Fruit fly (Drosophila melanogaster): ENCODE measurements around the gene Ocrl.

Gene Ocrl

dm6 chrX:1965979-1966778, 43.4 kb downstream of the Ocrl start (continued):
- peak; percentile 56 for TF ChIP-seq CG32006 (GFP tag; optimal IDR thresholded peaks at IDR 0.05)
- TF ChIP-seq acj6 (GFP tag; optimal IDR thresholded peaks at IDR 0.05) = no peak
- TF ChIP-seq CG3919 (GFP tag; optimal IDR thresholded peaks at IDR 0.05) = no peak
- no peak for TF ChIP-seq esn (GFP tag; optimal IDR thresholded peaks at IDR 0.05)
- TF ChIP-seq CG11762 (GFP tag; optimal IDR thresholded peaks at IDR 0.05; ENCODE audit: insufficient read depth) = no peak
- no peak for TF ChIP-seq achi (GFP tag; optimal IDR thresholded peaks at IDR 0.05)
- no peak for TF ChIP-seq fkh (GFP tag; optimal IDR thresholded peaks at IDR 0.05)
- no peak for TF ChIP-seq Sox102F (GFP tag; optimal IDR thresholded peaks at IDR 0.05)
- TF ChIP-seq Ets96B (tag; optimal IDR thresholded peaks at IDR 0.05) = peak; percentile 11
- TF ChIP-seq CG1621 (tag; optimal IDR thresholded peaks at IDR 0.05) = no peak
- peak; percentile 19 for TF ChIP-seq CG16779 (tag; optimal IDR thresholded peaks at IDR 0.05)
- TF ChIP-seq CG8119 (GFP tag; IDR thresholded peaks at IDR 0.05) = peak; percentile 72
- peak; percentile 72 for TF ChIP-seq CG6163 (GFP tag; IDR thresholded peaks at IDR 0.05)
- TF ChIP-seq Met (GFP tag; optimal IDR thresholded peaks at IDR 0.05) = no peak
- peak; percentile 20 for TF ChIP-seq Blimp-1 (GFP tag; optimal IDR thresholded peaks at IDR 0.05)
- TF ChIP-seq OdsH (GFP tag; optimal IDR thresholded peaks at IDR 0.05) = peak; percentile 6
- no peak for TF ChIP-seq CG6792 (GFP tag; optimal IDR thresholded peaks at IDR 0.05)
- TF ChIP-seq CG34406 (GFP tag; optimal IDR thresholded peaks at IDR 0.05) = no peak
- no peak for TF ChIP-seq Eip93F (GFP tag; optimal IDR thresholded peaks at IDR 0.05)
- TF ChIP-seq Sox14 (GFP tag; optimal IDR thresholded peaks at IDR 0.05) = peak; percentile 41
- TF ChIP-seq topi (GFP tag; optimal IDR thresholded peaks at IDR 0.05) = no peak
- no peak for TF ChIP-seq CG3032 (tag; optimal IDR thresholded peaks at IDR 0.05)
- TF ChIP-seq dac (GFP tag; optimal IDR thresholded peaks at IDR 0.05) = peak; percentile 23
- TF ChIP-seq Lpt (GFP tag; optimal IDR thresholded peaks at IDR 0.05) = peak; percentile 64
- TF ChIP-seq Hr38 (GFP tag; optimal IDR thresholded peaks at IDR 0.05) = no peak
- TF ChIP-seq lz (GFP tag; optimal IDR thresholded peaks at IDR 0.05) = no peak
- no peak for TF ChIP-seq cyc (GFP tag; optimal IDR thresholded peaks at IDR 0.05)
- TF ChIP-seq CG6276 (GFP tag; optimal IDR thresholded peaks at IDR 0.05) = peak; percentile 87
- TF ChIP-seq CG7368 (GFP tag; optimal IDR thresholded peaks at IDR 0.05) = no peak
- TF ChIP-seq CG6854 (GFP tag; optimal IDR thresholded peaks at IDR 0.05) = no peak

dm6 chrX:1966779-1967520, 44.2 kb downstream of the Ocrl start:
- peak in 1 of 2 experiments; percentile 27 for TF ChIP-seq ss (GFP tag; optimal IDR thresholded peaks at IDR 0.05)
- TF ChIP-seq Hr39 (GFP tag; optimal IDR thresholded peaks at IDR 0.05) = no peak
- TF ChIP-seq Gug (GFP tag; IDR thresholded peaks at IDR 0.05) = 0 out of 2 replicates have a peak, but pooled peaks have one; percentile 9
- peak; percentile 44 for TF ChIP-seq achi (GFP tag; optimal IDR thresholded peaks at IDR 0.05)
- TF ChIP-seq fkh (GFP tag; optimal IDR thresholded peaks at IDR 0.05) = no peak
- peak; percentile 63 for TF ChIP-seq svp (GFP tag)
- TF ChIP-seq lz (GFP tag; optimal IDR thresholded peaks at IDR 0.05) = no peak
- peak; percentile 78 for TF ChIP-seq CG15336 (GFP tag; IDR thresholded peaks at IDR 0.05)
- TF ChIP-seq fd59A (GFP tag; optimal IDR thresholded peaks at IDR 0.05) = no peak
- TF ChIP-seq salr (GFP tag; optimal IDR thresholded peaks at IDR 0.05) = peak in 1 of 2 experiments; percentile 3
- no peak for TF ChIP-seq spab (GFP tag; optimal IDR thresholded peaks at IDR 0.05)
- TF ChIP-seq Eip78C (GFP tag) = peak; percentile 71
- no peak for TF ChIP-seq CG9139 (GFP tag; optimal IDR thresholded peaks at IDR 0.05)
- peak; percentile 44; the same call in 1 of the 2 replicates for TF ChIP-seq CG11294 (GFP tag; IDR thresholded peaks at IDR 0.05)
- TF ChIP-seq cyc (GFP tag; optimal IDR thresholded peaks at IDR 0.05) = no peak
- TF ChIP-seq CG6854 (GFP tag; optimal IDR thresholded peaks at IDR 0.05) = no peak
- TF ChIP-seq CG32006 (GFP tag; optimal IDR thresholded peaks at IDR 0.05) = peak; percentile 79
- TF ChIP-seq CG10631 (GFP tag; optimal IDR thresholded peaks at IDR 0.05) = peak; percentile 43
- TF ChIP-seq CG3032 (tag; optimal IDR thresholded peaks at IDR 0.05) = no peak
- TF ChIP-seq Sox14 (GFP tag; optimal IDR thresholded peaks at IDR 0.05) = peak; percentile 20
- TF ChIP-seq OdsH (GFP tag; optimal IDR thresholded peaks at IDR 0.05) = peak; percentile 42
- no peak for TF ChIP-seq Ets21C (GFP tag; optimal IDR thresholded peaks at IDR 0.05)
- TF ChIP-seq Hr4 (GFP tag; optimal IDR thresholded peaks at IDR 0.05) = peak; percentile 67
- peak; percentile 13 for TF ChIP-seq topi (GFP tag; optimal IDR thresholded peaks at IDR 0.05)
- TF ChIP-seq CG8119 (GFP tag; IDR thresholded peaks at IDR 0.05) = peak; percentile 60; the same call in 1 of the 3 replicates
- peak; percentile 11 for TF ChIP-seq CG6792 (GFP tag; optimal IDR thresholded peaks at IDR 0.05)
- no peak for TF ChIP-seq CG7368 (GFP tag; optimal IDR thresholded peaks at IDR 0.05)
- TF ChIP-seq pdm3 (GFP tag; optimal IDR thresholded peaks at IDR 0.05) = peak; percentile 22
- no peak for TF ChIP-seq CG1621 (tag; optimal IDR thresholded peaks at IDR 0.05)
- peak; percentile 33 for TF ChIP-seq dac (GFP tag; optimal IDR thresholded peaks at IDR 0.05)
- no peak for TF ChIP-seq Sox15 (GFP tag; optimal IDR thresholded peaks at IDR 0.05)

All from whole organism, prepupa.